Worm (Caenorhabditis elegans): ENCODE measurements around the gene lron-14.

lron-14 gene

DNA sequence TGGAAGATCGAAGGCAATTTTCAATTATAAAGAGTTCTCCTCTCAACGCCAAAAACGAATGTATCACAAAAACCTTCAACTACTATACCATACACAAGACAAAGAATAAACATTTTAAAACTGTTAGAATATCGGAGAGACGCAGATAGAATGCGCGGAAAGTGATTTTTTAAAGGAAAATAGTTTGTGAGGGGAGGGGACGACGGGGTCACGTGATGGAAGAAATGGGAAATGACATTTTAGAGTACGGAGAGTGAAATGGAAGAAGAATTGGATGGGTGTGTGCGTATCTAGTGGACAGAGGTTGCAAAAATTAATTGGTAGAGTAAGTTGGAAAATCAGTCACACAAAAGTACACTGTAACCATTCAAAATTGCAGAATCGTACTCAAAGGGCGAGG lies 32.1 kb downstream of the lron-14 start:
- TF ChIP-seq blmp-1 (tag; optimal IDR thresholded peaks at IDR 0.05), result peak; percentile 94
- TF ChIP-seq irx-1 (tag; optimal IDR thresholded peaks at IDR 0.05), result no peak
- TF ChIP-seq mdl-1 (tag; optimal IDR thresholded peaks at IDR 0.05), result peak in 1 of 2 experiments; percentile 71
- TF ChIP-seq snpc-4 (tag; optimal IDR thresholded peaks at IDR 0.05), result peak; percentile 37
- TF ChIP-seq nhr-71 (tag; optimal IDR thresholded peaks at IDR 0.05), result peak; percentile 82
- TF ChIP-seq tlp-1 (tag; optimal IDR thresholded peaks at IDR 0.05), result no peak
- peak; percentile 26 for TF ChIP-seq rnt-1 (tag; optimal IDR thresholded peaks at IDR 0.05)
- TF ChIP-seq xbp-1 (tag; optimal IDR thresholded peaks at IDR 0.05), result peak; percentile 59
- TF ChIP-seq nhr-19 (GFP tag; conservative IDR thresholded peaks at IDR 0.05), result peak; percentile 66
- TF ChIP-seq F16B12.6 (tag; optimal IDR thresholded peaks at IDR 0.05), result no peak
- TF ChIP-seq nhr-20 (tag; optimal IDR thresholded peaks at IDR 0.05), result peak; percentile 90
- TF ChIP-seq swsn-7 (tag; optimal IDR thresholded peaks at IDR 0.05), result peak; percentile 55
- TF ChIP-seq nhr-85 (tag), result peak; percentile 96
- peak; percentile 63; the same call in 1 of the 2 replicates for TF ChIP-seq grh-1 (GFP tag; IDR thresholded peaks at IDR 0.05)
- TF ChIP-seq ceh-88 (GFP tag; IDR thresholded peaks at IDR 0.05), result peak; percentile 36; the same call in 1 of the 2 replicates
- TF ChIP-seq skn-1 (tag; optimal IDR thresholded peaks at IDR 0.05), result peak; percentile 69
- TF ChIP-seq elt-3 (tag; optimal IDR thresholded peaks at IDR 0.05), result peak in 2 of 6 experiments; percentile 57 to 82
- no peak for TF ChIP-seq sptf-1 (tag; optimal IDR thresholded peaks at IDR 0.05)
- TF ChIP-seq lir-3 (tag; optimal IDR thresholded peaks at IDR 0.05; ENCODE audit: poor library complexity), result peak; percentile 15
- no peak for TF ChIP-seq aly-2 (tag; optimal IDR thresholded peaks at IDR 0.05)
- TF ChIP-seq nhr-76 (tag; optimal IDR thresholded peaks at IDR 0.05), result no peak
- TF ChIP-seq unc-130 (tag; optimal IDR thresholded peaks at IDR 0.05), result peak; percentile 21
- peak; percentile 85 for TF ChIP-seq lin-14 (GFP tag; optimal IDR thresholded peaks at IDR 0.05)
- no peak for TF ChIP-seq isw-1 (GFP tag; IDR thresholded peaks at IDR 0.05)
- TF ChIP-seq lin-13 (GFP tag; optimal IDR thresholded peaks at IDR 0.05), result peak; percentile 63
- TF ChIP-seq lin-35 (GFP tag; optimal IDR thresholded peaks at IDR 0.05), result peak; percentile 9 to 66
- peak; percentile 86 for TF ChIP-seq mep-1 (tag; optimal IDR thresholded peaks at IDR 0.05)
- TF ChIP-seq C34B4.2 (tag; optimal IDR thresholded peaks at IDR 0.05), result no peak
- peak; percentile 41 for TF ChIP-seq tbx-2 (tag; optimal IDR thresholded peaks at IDR 0.05)
- peak; percentile 34 to 54 for TF ChIP-seq efl-1 (optimal IDR thresholded peaks at IDR 0.05)
- peak; percentile 34 to 95 for TF ChIP-seq efl-1 (GFP tag; optimal IDR thresholded peaks at IDR 0.05 in 1 of 2)
- TF ChIP-seq nhr-77 (tag; optimal IDR thresholded peaks at IDR 0.05), result no peak
- TF ChIP-seq ztf-4 (tag; optimal IDR thresholded peaks at IDR 0.05), result no peak
- peak; percentile 88 for TF ChIP-seq snu-23 (GFP tag; optimal IDR thresholded peaks at IDR 0.05)
- peak; percentile 23 for TF ChIP-seq fos-1 (tag; optimal IDR thresholded peaks at IDR 0.05)
- peak; percentile 66 to 68 for TF ChIP-seq lsy-2 (tag; optimal IDR thresholded peaks at IDR 0.05)
- TF ChIP-seq nhr-28 (tag; optimal IDR thresholded peaks at IDR 0.05), result no peak
- peak; percentile 53 for TF ChIP-seq nhr-237 (tag; optimal IDR thresholded peaks at IDR 0.05)
- peak; percentile 45 to 52 (median 49) for TF ChIP-seq dpl-1 (GFP tag; optimal IDR thresholded peaks at IDR 0.05)
- peak; percentile 86 for TF ChIP-seq nhr-90 (tag; optimal IDR thresholded peaks at IDR 0.05; ENCODE audit: poor library complexity)
- peak; percentile 50 for TF ChIP-seq C16A3.4 (tag; optimal IDR thresholded peaks at IDR 0.05)
- no peak for TF ChIP-seq unc-98 (GFP tag; IDR thresholded peaks at IDR 0.05)
- peak; percentile 62 for TF ChIP-seq nhr-47 (tag; optimal IDR thresholded peaks at IDR 0.05)

DNA sequence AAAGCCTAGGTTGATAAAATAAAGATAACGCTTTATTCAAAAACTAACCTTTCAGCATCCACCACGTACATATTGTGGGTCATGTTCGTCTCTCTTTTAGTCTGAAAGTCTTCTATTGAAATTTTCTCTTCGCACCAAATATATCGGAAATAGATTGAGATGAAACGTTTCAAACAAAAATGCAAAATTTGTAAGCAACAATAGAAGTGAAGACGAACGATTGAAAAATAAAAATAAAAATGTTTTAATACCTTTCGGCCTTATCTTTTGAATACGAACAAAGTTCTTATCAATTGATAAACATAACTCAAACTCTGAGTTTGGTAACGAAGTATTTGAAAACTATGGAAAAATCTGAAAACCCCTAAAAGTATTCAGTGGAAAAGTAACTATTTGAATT lies 33.3 kb downstream of the lron-14 start, which contains the start of gene F56H11.2:
Gene F56H11.2 (minus strand): TSS at position 101 of the 400 bp plus-strand sequence.
- TF ChIP-seq dpl-1 (GFP tag; optimal IDR thresholded peaks at IDR 0.05) (no peak), lin-39 (tag; optimal IDR thresholded peaks at IDR 0.05) (no peak), unc-98 (GFP tag; IDR thresholded peaks at IDR 0.05) (no peak), sptf-1 (tag; optimal IDR thresholded peaks at IDR 0.05) (no peak), F16B12.6 (tag; optimal IDR thresholded peaks at IDR 0.05) (no peak), dsc-1 (tag; optimal IDR thresholded peaks at IDR 0.05) (no peak), fkh-10 (GFP tag; optimal IDR thresholded peaks at IDR 0.05) (no peak), lin-35 (GFP tag; optimal IDR thresholded peaks at IDR 0.05) (no peak), pqm-1 (tag; optimal IDR thresholded peaks at IDR 0.05) (no peak), jun-1 (tag; optimal IDR thresholded peaks at IDR 0.05) (no peak), lin-14 (GFP tag; optimal IDR thresholded peaks at IDR 0.05) (no peak)
